Fruit fly (Drosophila melanogaster) whole organism, embryonic: ENCODE measurements around the gene Ir31a.

Experiments used
- Adf1 ChIP-seq: fragments of 200-800 bp; sonication (Bioruptor generic); IDR thresholded peaks from 2 replicates; pipeline ENCODE4 v1.3.6; 2022; ENCODE audit warnings: missing biosample characterization, missing genetic modification characterization
- Awh ChIP-seq: fragments of 200-800 bp; sonication (Bioruptor generic); IDR thresholded peaks from 2 replicates; pipeline ENCODE4, ENCODE4 v1.3.6; 2022; ENCODE audit warnings: missing biosample characterization, missing genetic modification characterization
- B-H2 ChIP-seq: fragments of 200-800 bp; sonication (Bioruptor generic); optimal IDR thresholded peaks from 2 replicates; lab custom pipeline; 2018; ENCODE audit warnings: missing biosample characterization, mild to moderate bottlenecking, missing genetic modification characterization
- CG11247 ChIP-seq: fragments of 200-800 bp; sonication (Bioruptor generic); IDR thresholded peaks from 2 replicates; pipeline ENCODE4 v1.3.6; 2022; ENCODE audit warnings: missing biosample characterization, missing genetic modification characterization
- CG13296 ChIP-seq: fragments of 200-800 bp; sonication (Bioruptor generic); optimal IDR thresholded peaks from 3 replicates; lab custom pipeline; 2018; ENCODE audit warnings: missing biosample characterization, mild to moderate bottlenecking, missing genetic modification characterization
- CG15269 ChIP-seq: fragments of 200-800 bp; sonication (Bioruptor generic); optimal IDR thresholded peaks from 2 replicates; lab custom pipeline; 2018; ENCODE audit warnings: missing biosample characterization, mild to moderate bottlenecking, missing genetic modification characterization, moderate library complexity
- CG15514 ChIP-seq: fragments of 200-800 bp; sonication (Bioruptor generic); optimal IDR thresholded peaks from 3 replicates; lab custom pipeline; 2017; ENCODE audit warnings: missing biosample characterization, missing genetic modification characterization, mild to moderate bottlenecking, moderate library complexity, missing genetic modification reagents
- CG1792 ChIP-seq: fragments of 200-800 bp; sonication (Bioruptor generic); optimal IDR thresholded peaks from 2 replicates; lab custom pipeline; 2016; ENCODE audit warnings: missing biosample characterization, missing genetic modification characterization
- CG2202 ChIP-seq: fragments of 200-800 bp; sonication (Bioruptor generic); optimal IDR thresholded peaks from 2 replicates; lab custom pipeline; 2018; ENCODE audit warnings: missing biosample characterization, mild to moderate bottlenecking, missing genetic modification characterization
- CG31224 ChIP-seq: fragments of 200-800 bp; sonication (Bioruptor generic); IDR thresholded peaks from 2 replicates; pipeline ENCODE4 v1.3.6; 2022; ENCODE audit warnings: missing biosample characterization, missing genetic modification characterization
- CG33213 ChIP-seq: fragments of 200-800 bp; sonication (Bioruptor generic); optimal IDR thresholded peaks from 3 replicates; lab custom pipeline; 2016; ENCODE audit warnings: missing biosample characterization, missing genetic modification characterization
- CG4282 ChIP-seq: fragments of 200-800 bp; sonication (Bioruptor generic); optimal IDR thresholded peaks from 2 replicates; lab custom pipeline; 2016; ENCODE audit warnings: missing biosample characterization, missing genetic modification characterization
- CG6175 ChIP-seq: fragments of 200-800 bp; sonication (Bioruptor generic); IDR thresholded peaks from 3 replicates; pipeline ENCODE4 v1.3.6; 2022; ENCODE audit warnings: missing biosample characterization, missing genetic modification characterization
- CG6791 ChIP-seq: fragments of 200-800 bp; sonication (Bioruptor generic); IDR thresholded peaks from 3 replicates; pipeline ENCODE4 v1.3.6; 2022; ENCODE audit warnings: missing biosample characterization, missing genetic modification characterization; ENCODE audit not compliant: partially characterized antibody
- CG9215 ChIP-seq: fragments of 200-800 bp; sonication (Bioruptor generic); IDR thresholded peaks from 2 replicates; pipeline ENCODE4 v1.3.6; 2022; ENCODE audit warnings: missing biosample characterization, missing genetic modification characterization
- D ChIP-seq, 2 experiments: fragments of 200-800 bp in 1 of 2; fragments of >200 bp in 1 of 2; sonication (Bioruptor generic) in 1 of 2; optimal IDR thresholded peaks; 2 replicates in 1 of 2; 3 replicates in 1 of 2; lab custom pipeline; 2017; ENCODE audit warnings: mild to moderate bottlenecking in 1 of 2, missing biosample characterization in 1 of 2, missing genetic modification characterization in 1 of 2, missing genetic modification reagents in 1 of 2
- Dfd ChIP-seq, 2 experiments: fragments of >200 bp; optimal IDR thresholded peaks; 2 replicates each; lab custom pipeline; 2017; ENCODE audit warnings: missing biosample characterization in 2 of 2, missing genetic modification characterization in 2 of 2
- HLH3B ChIP-seq: fragments of 200-800 bp; sonication (Bioruptor generic); IDR thresholded peaks from 2 replicates; pipeline ENCODE4 v1.3.6; 2022; ENCODE audit warnings: missing biosample characterization, missing genetic modification characterization
- HLH4C ChIP-seq: fragments of 200-800 bp; sonication (Bioruptor generic); IDR thresholded peaks from 3 replicates; pipeline ENCODE4 v1.3.6; 2022; ENCODE audit warnings: missing biosample characterization, missing genetic modification characterization; ENCODE audit not compliant: partially characterized antibody
- Jarid2 ChIP-seq: fragments of 200-800 bp; sonication (Bioruptor generic); optimal IDR thresholded peaks from 3 replicates; lab custom pipeline; 2017; ENCODE audit warnings: mild to moderate bottlenecking, missing biosample characterization, missing genetic modification reagents, missing genetic modification characterization
- Lhr ChIP-seq: fragments of 200-800 bp; sonication (Bioruptor generic); optimal IDR thresholded peaks from 3 replicates; lab custom pipeline; 2017; ENCODE audit warnings: mild to moderate bottlenecking, missing biosample characterization, missing genetic modification reagents, missing genetic modification characterization
- Lim3 ChIP-seq: fragments of 200-800 bp; sonication (Bioruptor generic); IDR thresholded peaks from 2 replicates; pipeline ENCODE4 v1.3.6; 2022; ENCODE audit warnings: missing biosample characterization, missing genetic modification characterization
- MTF-1 ChIP-seq: fragments of 200-800 bp; sonication (Bioruptor generic); optimal IDR thresholded peaks from 2 replicates; lab custom pipeline; 2018; ENCODE audit warnings: missing biosample characterization, mild to moderate bottlenecking, missing genetic modification characterization, borderline replicate concordance
- Mad ChIP-seq: fragments of 200-800 bp; sonication (Bioruptor generic); optimal IDR thresholded peaks from 2 replicates; lab custom pipeline; 2016; ENCODE audit warnings: missing biosample characterization, missing genetic modification characterization
- Myb ChIP-seq: fragments of 200-800 bp; sonication (Bioruptor generic); optimal IDR thresholded peaks from 2 replicates; lab custom pipeline; 2016; ENCODE audit warnings: missing biosample characterization, missing genetic modification characterization
- Spps ChIP-seq: fragments of 200-800 bp; sonication (Bioruptor generic); optimal IDR thresholded peaks from 2 replicates; lab custom pipeline; 2018; ENCODE audit warnings: missing biosample characterization, mild to moderate bottlenecking, missing genetic modification characterization
- Stat92E ChIP-seq, 3 experiments: fragments of >200 bp in 2 of 3; fragments of 200-800 bp in 1 of 3; sonication (Bioruptor generic) in 1 of 3; optimal IDR thresholded peaks; 2 replicates each; lab custom pipeline; 2017 to 2019; ENCODE audit warnings: missing biosample characterization in 3 of 3, missing genetic modification characterization in 3 of 3, mild to moderate bottlenecking in 1 of 3, moderate library complexity in 1 of 3
- Xbp1 ChIP-seq: fragments of 200-800 bp; sonication (Bioruptor generic); optimal IDR thresholded peaks from 3 replicates; lab custom pipeline; 2016; ENCODE audit warnings: missing biosample characterization, mild to moderate bottlenecking, missing genetic modification characterization
- ase ChIP-seq: fragments of 200-800 bp; sonication (Bioruptor generic); IDR thresholded peaks from 3 replicates; pipeline ENCODE4 v1.3.6; 2022; ENCODE audit warnings: missing biosample characterization, missing genetic modification characterization
- br ChIP-seq: fragments of >200 bp; optimal IDR thresholded peaks from 2 replicates; lab custom pipeline; 2017
- dmrt11E ChIP-seq: fragments of 200-800 bp; sonication (Bioruptor generic); optimal IDR thresholded peaks from 3 replicates; lab custom pipeline; 2018; ENCODE audit warnings: missing biosample characterization, mild to moderate bottlenecking, missing genetic modification characterization, moderate library complexity
- gem ChIP-seq: fragments of 200-800 bp; sonication (Bioruptor generic); optimal IDR thresholded peaks from 2 replicates; lab custom pipeline; 2019; ENCODE audit warnings: missing biosample characterization, mild to moderate bottlenecking, missing genetic modification characterization, moderate library complexity
- ham ChIP-seq: fragments of 200-800 bp; sonication (Bioruptor generic); IDR thresholded peaks from 2 replicates; pipeline ENCODE4 v1.3.6; 2022; ENCODE audit warnings: missing biosample characterization, missing genetic modification characterization
- hb ChIP-seq: fragments of 200-800 bp; sonication (Bioruptor generic); IDR thresholded peaks from 3 replicates; pipeline ENCODE4 v1.3.6; 2022; ENCODE audit warnings: missing biosample characterization, missing genetic modification characterization; ENCODE audit not compliant: partially characterized antibody
- her ChIP-seq: fragments of 200-800 bp; sonication (Bioruptor generic); optimal IDR thresholded peaks from 2 replicates; lab custom pipeline; 2016; ENCODE audit warnings: missing biosample characterization, missing genetic modification characterization
- hkb ChIP-seq, 2 experiments: fragments of 200-800 bp in 1 of 2; fragments of >200 bp in 1 of 2; sonication (Bioruptor generic) in 1 of 2; IDR thresholded peaks in 1 of 2; optimal IDR thresholded peaks in 1 of 2; 2 replicates each; pipeline versions ENCODE4 v1.3.6 to Lab custom; 2017 to 2022; ENCODE audit warnings: missing biosample characterization in 1 of 2, missing genetic modification characterization in 1 of 2
- kay ChIP-seq: fragments of 200-800 bp; sonication (Bioruptor generic); optimal IDR thresholded peaks from 2 replicates; lab custom pipeline; 2016; ENCODE audit warnings: missing biosample characterization, missing genetic modification characterization
- nerfin-2 ChIP-seq: fragments of 200-800 bp; sonication (Bioruptor generic); IDR thresholded peaks from 2 replicates; pipeline ENCODE4 v1.3.6; 2022; ENCODE audit warnings: missing biosample characterization, missing genetic modification characterization; ENCODE audit not compliant: partially characterized antibody
- pan ChIP-seq, 4 experiments: fragments of >200 bp in 3 of 4; fragments of 200-800 bp in 1 of 4; sonication (Bioruptor generic) in 1 of 4; optimal IDR thresholded peaks in 3 of 4; IDR thresholded peaks in 1 of 4; 2 replicates each; pipeline versions ENCODE4 v1.3.6 to Lab custom; 2017 to 2022; ENCODE audit warnings: missing biosample characterization in 2 of 4, missing genetic modification characterization in 2 of 4, mixed read lengths in 1 of 4
- pros ChIP-seq: fragments of 200-800 bp; sonication (Bioruptor generic); optimal IDR thresholded peaks from 3 replicates; lab custom pipeline; 2019; ENCODE audit warnings: missing biosample characterization, mild to moderate bottlenecking, missing genetic modification characterization, moderate library complexity
- sr ChIP-seq: fragments of 200-800 bp; sonication (Bioruptor generic); IDR thresholded peaks from 3 replicates; pipeline ENCODE4 v1.3.6; 2022; ENCODE audit warnings: missing biosample characterization, missing genetic modification characterization
- tio ChIP-seq: fragments of 200-800 bp; sonication (Bioruptor generic); optimal IDR thresholded peaks from 2 replicates; lab custom pipeline; 2017; ENCODE audit warnings: missing biosample characterization, missing genetic modification characterization, inconsistent platforms
- vvl ChIP-seq: fragments of 200-800 bp; sonication (Bioruptor generic); IDR thresholded peaks from 2 replicates; pipeline ENCODE4 v1.3.6; 2022; ENCODE audit warnings: missing biosample characterization, missing genetic modification characterization
- wek ChIP-seq: fragments of 200-800 bp; sonication (Bioruptor generic); optimal IDR thresholded peaks from 3 replicates; lab custom pipeline; 2018; ENCODE audit warnings: missing biosample characterization, mild to moderate bottlenecking, missing genetic modification characterization, moderate library complexity
- zf30C ChIP-seq: fragments of 200-800 bp; sonication (Bioruptor generic); optimal IDR thresholded peaks from 3 replicates; lab custom pipeline; 2018; ENCODE audit warnings: missing biosample characterization, mild to moderate bottlenecking, missing genetic modification characterization
- zfh2 ChIP-seq: fragments of 200-800 bp; sonication (Bioruptor generic); optimal IDR thresholded peaks from 2 replicates; lab custom pipeline; 2016; ENCODE audit warnings: missing biosample characterization, missing genetic modification characterization

The Ir31a gene

DNA sequence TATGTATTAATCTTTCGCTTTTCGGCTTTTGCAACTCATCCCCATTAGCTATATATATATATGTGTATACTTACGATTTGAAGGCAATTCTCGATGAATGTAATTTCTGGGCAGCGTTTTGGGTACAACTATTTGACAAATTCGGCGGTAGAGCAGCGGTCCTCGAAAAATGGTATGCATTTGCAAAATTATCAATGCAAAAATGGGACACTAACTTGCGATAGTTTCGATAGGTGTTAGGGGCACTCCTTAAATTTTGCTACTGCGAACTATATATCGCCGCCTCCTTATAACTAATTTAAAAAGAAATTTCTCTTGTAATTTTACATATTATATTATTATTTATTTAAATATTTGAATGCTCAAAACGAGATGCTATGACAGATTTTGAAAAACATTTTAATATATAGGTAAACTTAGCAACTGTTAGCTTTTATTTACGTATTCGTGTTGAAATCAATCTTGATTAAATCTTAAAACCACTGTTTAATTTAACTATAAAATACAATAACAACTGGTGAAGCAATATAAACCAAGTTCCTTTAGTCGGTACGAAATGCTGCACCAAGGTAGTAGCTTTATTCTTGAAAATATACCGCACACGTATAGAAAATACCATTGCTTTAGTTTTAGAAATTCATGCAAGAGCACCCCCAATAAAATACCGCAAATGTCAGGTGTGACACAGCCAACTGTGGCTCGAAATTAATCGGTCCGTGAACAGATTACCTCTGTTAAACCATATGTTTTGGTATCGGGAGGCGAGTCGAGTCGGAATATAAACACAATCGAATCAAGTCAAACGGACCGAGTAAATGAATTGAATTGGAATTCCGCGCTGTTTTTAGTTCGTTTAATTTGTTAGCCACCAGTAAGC, 8.1 kb downstream of the Ir31a start, which contains the start of the genes CG5355 and Klp31E (continued):
- TF ChIP-seq Stat92E (GFP tag; optimal IDR thresholded peaks at IDR 0.05; lab: Kevin White, UChicago) = no peak
- TF ChIP-seq CG11247 (GFP tag; lab: Robert Waterston, UW) = peak; percentile 44; the same call in 1 of the 2 replicates
- TF ChIP-seq Xbp1 (GFP tag; lab: Kevin White, UChicago) = peak; percentile 71
- TF ChIP-seq pros = no peak
- TF ChIP-seq her (GFP tag; lab: Kevin White, UChicago) = no peak
- TF ChIP-seq ase (GFP tag; lab: Robert Waterston, UW) = peak; percentile 4; the same call in 1 of the 3 replicates
- TF ChIP-seq CG33213 (GFP tag; lab: Kevin White, UChicago) = peak; percentile 52
- peak; percentile 39 for TF ChIP-seq CG15514
- peak; percentile 65 for TF ChIP-seq HLH4C
- TF ChIP-seq Spps (tag; lab: Kevin White, UChicago) = peak; percentile 27
- TF ChIP-seq CG1792 (GFP tag; lab: Kevin White, UChicago) = peak; percentile 42
- TF ChIP-seq gem (tag; lab: Kevin White, UChicago) = peak; percentile 86
- peak; percentile 56 for TF ChIP-seq zfh2
- TF ChIP-seq MTF-1 = peak; percentile 9
- TF ChIP-seq Awh (GFP tag; lab: Robert Waterston, UW) = no peak
- no peak for TF ChIP-seq HLH3B (GFP tag; lab: Robert Waterston, UW)
- TF ChIP-seq hb (GFP tag; lab: Robert Waterston, UW) = no peak
- TF ChIP-seq B-H2 (GFP tag; lab: Kevin White, UChicago) = no peak
- TF ChIP-seq wek (GFP tag; lab: Kevin White, UChicago) = peak; percentile 89
- no peak for TF ChIP-seq Jarid2 (GFP tag; lab: Kevin White, UChicago)
- no peak for TF ChIP-seq zf30C
- TF ChIP-seq Myb (GFP tag; lab: Kevin White, UChicago) = peak; percentile 11
- no peak for TF ChIP-seq Lim3 (GFP tag; lab: Robert Waterston, UW)
- peak; percentile 19 for TF ChIP-seq Lhr (GFP tag; lab: Kevin White, UChicago)
- no peak for TF ChIP-seq CG6175 (GFP tag; lab: Robert Waterston, UW)
- no peak for TF ChIP-seq tio (GFP tag; lab: Kevin White, UChicago)
- TF ChIP-seq CG6791 (GFP tag; lab: Robert Waterston, UW) = peak; percentile 57; the same call in 1 of the 3 replicates
- TF ChIP-seq nerfin-2 = no peak
- no peak for TF ChIP-seq ham
- TF ChIP-seq CG2202 = peak; percentile 12
- TF ChIP-seq kay (GFP tag; lab: Kevin White, UChicago) = peak; percentile 48
- TF ChIP-seq D (optimal IDR thresholded peaks at IDR 0.05; lab: Kevin White, UChicago) = no peak
- TF ChIP-seq D (GFP tag; optimal IDR thresholded peaks at IDR 0.05; lab: Kevin White, UChicago) = peak; percentile 66
- TF ChIP-seq CG31224 (GFP tag; lab: Robert Waterston, UW) = peak; percentile 59
- TF ChIP-seq sr = no peak
- no peak for TF ChIP-seq br
- TF ChIP-seq CG13296 (GFP tag; lab: Kevin White, UChicago) = peak; percentile 61
- peak; percentile 62 for TF ChIP-seq vvl (GFP tag; lab: Robert Waterston, UW)
- TF ChIP-seq CG4282 = no peak
- TF ChIP-seq Dfd (GFP tag; optimal IDR thresholded peaks at IDR 0.05; lab: Kevin White, UChicago) = no peak
- no peak for TF ChIP-seq pan (optimal IDR thresholded peaks at IDR 0.05; lab: Kevin White, UChicago)
- peak in 1 of 2 experiments; percentile 63 for TF ChIP-seq pan (GFP tag; optimal IDR thresholded peaks at IDR 0.05 in 1 of 2, IDR thresholded peaks at IDR 0.05 in 1 of 2)
- TF ChIP-seq hkb (optimal IDR thresholded peaks at IDR 0.05; lab: Kevin White, UChicago) = no peak
- 0 out of 2 replicates have a peak, but pooled peaks have one; percentile 24 for TF ChIP-seq hkb (GFP tag; IDR thresholded peaks at IDR 0.05; lab: Robert Waterston, UW)
- peak; percentile 79 for TF ChIP-seq CG15269 (tag; lab: Kevin White, UChicago)
- TF ChIP-seq CG9215 = no peak
- TF ChIP-seq Mad (GFP tag; lab: Kevin White, UChicago) = peak; percentile 42
- no peak for TF ChIP-seq Adf1 (GFP tag; lab: Robert Waterston, UW)
- peak; percentile 80 for TF ChIP-seq dmrt11E (tag; lab: Kevin White, UChicago)
